Worm (Caenorhabditis elegans) whole organism, mixed stage, embryonic: ENCODE measurements around the gene T26H5.4.
A peak's percentile ranks its signal among the peaks of the same experiment; 100 is the strongest.

Source experiments
- M03D4.4 ChIP-seq: sonication (generic microtip); optimal IDR thresholded peaks from 2 replicates; lab custom pipeline; 2017; ENCODE audit warnings: mild to moderate bottlenecking, missing genetic modification characterization, missing compliant biosample characterization
- bed-3 ChIP-seq: fragments of 200-800 bp; sonication (Bioruptor generic); optimal IDR thresholded peaks from 3 replicates; lab custom pipeline; 2018; ENCODE audit warnings: mild to moderate bottlenecking, missing genetic modification characterization, moderate library complexity, missing compliant biosample characterization
- blmp-1 ChIP-seq: fragments of 150-350 bp; optimal IDR thresholded peaks from 2 replicates; lab custom pipeline; 2014; ENCODE audit warnings: missing biosample characterization, missing genetic modification characterization
- ceh-39 ChIP-seq: fragments of 150-350 bp; optimal IDR thresholded peaks from 2 replicates; lab custom pipeline; 2014; ENCODE audit warnings: missing biosample characterization, missing genetic modification characterization
- ceh-43 ChIP-seq: fragments of 200-800 bp; sonication (Bioruptor generic); optimal IDR thresholded peaks from 2 replicates; lab custom pipeline; 2018; ENCODE audit warnings: mild to moderate bottlenecking, missing genetic modification characterization, moderate library complexity, missing compliant biosample characterization
- ces-1 ChIP-seq: fragments of 150-350 bp; optimal IDR thresholded peaks from 2 replicates; lab custom pipeline; 2014; ENCODE audit warnings: missing biosample characterization, missing genetic modification reagents, missing genetic modification characterization
- cnd-1 ChIP-seq: fragments of 200-800 bp; sonication (Bioruptor generic); optimal IDR thresholded peaks from 2 replicates; lab custom pipeline; 2018; ENCODE audit warnings: mild to moderate bottlenecking, missing genetic modification characterization, missing compliant biosample characterization
- drap-1 ChIP-seq: fragments of 200-800 bp; sonication (Bioruptor generic); optimal IDR thresholded peaks from 3 replicates; lab custom pipeline; 2018; ENCODE audit warnings: mild to moderate bottlenecking, missing genetic modification characterization, missing compliant biosample characterization
- elt-1 ChIP-seq: sonication (generic microtip); optimal IDR thresholded peaks from 2 replicates; lab custom pipeline; 2017; ENCODE audit warnings: missing genetic modification characterization, mild to moderate bottlenecking, missing compliant biosample characterization, antibody characterized with exemption, moderate library complexity, borderline replicate concordance; ENCODE audit not compliant: insufficient read depth
- flh-1 ChIP-seq: fragments of 200-800 bp; sonication (Bioruptor generic); optimal IDR thresholded peaks from 2 replicates; lab custom pipeline; 2018; ENCODE audit warnings: mild to moderate bottlenecking, missing genetic modification characterization, moderate library complexity, missing compliant biosample characterization
- ham-2 ChIP-seq: fragments of 200-800 bp; sonication (Bioruptor generic); optimal IDR thresholded peaks from 2 replicates; lab custom pipeline; 2018; ENCODE audit warnings: mild to moderate bottlenecking, missing genetic modification characterization, missing compliant biosample characterization
- hlh-1 ChIP-seq: fragments of 150-350 bp; optimal IDR thresholded peaks from 2 replicates; lab custom pipeline; 2014; ENCODE audit warnings: missing biosample characterization, missing genetic modification reagents, missing genetic modification characterization
- lin-13 ChIP-seq: fragments of 150-350 bp; optimal IDR thresholded peaks from 2 replicates; lab custom pipeline; 2014; ENCODE audit warnings: missing biosample characterization, missing genetic modification characterization
- lin-32 ChIP-seq: fragments of 200-800 bp; sonication (Bioruptor generic); optimal IDR thresholded peaks from 2 replicates; lab custom pipeline; 2018; ENCODE audit warnings: mild to moderate bottlenecking, missing genetic modification characterization, missing compliant biosample characterization
- lsy-2 ChIP-seq: fragments of 150-350 bp; optimal IDR thresholded peaks from 2 replicates; lab custom pipeline; 2014; ENCODE audit warnings: missing biosample characterization, missing genetic modification characterization
- mab-5 ChIP-seq: fragments of 150-350 bp; optimal IDR thresholded peaks from 2 replicates; lab custom pipeline; 2014; ENCODE audit warnings: missing biosample characterization, missing genetic modification characterization
- mls-2 ChIP-seq: sonication (generic microtip); optimal IDR thresholded peaks from 2 replicates; lab custom pipeline; 2016; ENCODE audit warnings: mild to moderate bottlenecking, missing genetic modification characterization, moderate library complexity, missing compliant biosample characterization
- nhr-2 ChIP-seq: fragments of 150-350 bp; optimal IDR thresholded peaks from 2 replicates; lab custom pipeline; 2014; ENCODE audit warnings: missing biosample characterization, missing genetic modification characterization
- nhr-237 ChIP-seq: fragments of 150-350 bp; optimal IDR thresholded peaks from 2 replicates; lab custom pipeline; 2014; ENCODE audit warnings: missing biosample characterization, missing genetic modification characterization
- nhr-28 ChIP-seq: fragments of 150-350 bp; optimal IDR thresholded peaks from 2 replicates; lab custom pipeline; 2014; ENCODE audit warnings: missing biosample characterization, missing genetic modification characterization
- nhr-76 ChIP-seq: sonication (generic microtip); optimal IDR thresholded peaks from 2 replicates; lab custom pipeline; 2017; ENCODE audit warnings: missing biosample characterization, missing genetic modification characterization
- pha-4 ChIP-seq: fragments of 150-350 bp; optimal IDR thresholded peaks from 2 replicates; lab custom pipeline; 2018; ENCODE audit warnings: missing biosample characterization, missing genetic modification reagents, missing genetic modification characterization
- sem-2 ChIP-seq: fragments of 200-800 bp; sonication (Bioruptor generic); optimal IDR thresholded peaks from 2 replicates; lab custom pipeline; 2018; ENCODE audit warnings: mild to moderate bottlenecking, missing genetic modification characterization, missing compliant biosample characterization
- snpc-4 ChIP-seq: fragments of 150-350 bp; optimal IDR thresholded peaks from 2 replicates; lab custom pipeline; 2014; ENCODE audit warnings: missing biosample characterization, missing genetic modification characterization
- sptf-1 ChIP-seq: sonication (generic microtip); optimal IDR thresholded peaks from 2 replicates; lab custom pipeline; 2017; ENCODE audit warnings: mild to moderate bottlenecking, missing genetic modification characterization, moderate library complexity, missing compliant biosample characterization
- unc-120 ChIP-seq: sonication (generic microtip); optimal IDR thresholded peaks from 2 replicates; lab custom pipeline; 2017; ENCODE audit warnings: missing genetic modification characterization, missing compliant biosample characterization; ENCODE audit not compliant: poor library complexity, severe bottlenecking
- unc-39 ChIP-seq: fragments of 150-350 bp; optimal IDR thresholded peaks from 2 replicates; lab custom pipeline; 2014; ENCODE audit warnings: missing biosample characterization, missing genetic modification characterization
- zip-8 ChIP-seq: fragments of 150-350 bp; optimal IDR thresholded peaks from 2 replicates; lab custom pipeline; 2014; ENCODE audit warnings: missing biosample characterization, missing genetic modification characterization
- ztf-11 ChIP-seq: fragments of 150-350 bp; optimal IDR thresholded peaks from 2 replicates; lab custom pipeline; 2014; ENCODE audit warnings: missing biosample characterization, missing genetic modification characterization

T26H5.4 gene

ce11 chrV:15484537-15484936, 36.0 kb upstream of the T26H5.4 start, which contains the start of gene C06B8.3:
C06B8.3 (minus strand) TSS chrV:15484637.
- TF ChIP-seq nhr-237 (no peak), ces-1 (GFP tag; lab: Kevin White, UChicago) (no peak), nhr-2 (no peak), nhr-28 (tag; lab: Kevin White, UChicago) (no peak), cnd-1 (tag; lab: Kevin White, UChicago) (no peak), sem-2 (no peak), mab-5 (tag; lab: Kevin White, UChicago) (no peak), unc-120 (no peak), blmp-1 (no peak), ceh-39 (tag; lab: Kevin White, UChicago) (no peak), ceh-43 (GFP tag; lab: Kevin White, UChicago) (no peak), flh-1 (GFP tag; lab: Kevin White, UChicago) (no peak)

ce11 chrV:15483563-15483962, 35.1 kb upstream of the T26H5.4 start:
- no peak for TF ChIP-seq lsy-2
- no peak for TF ChIP-seq ztf-11
- TF ChIP-seq zip-8 (tag; lab: Kevin White, UChicago), result no peak
- TF ChIP-seq nhr-2, result no peak
- TF ChIP-seq cnd-1 (tag; lab: Kevin White, UChicago), result no peak
- no peak for TF ChIP-seq ces-1 (GFP tag; lab: Kevin White, UChicago)
- no peak for TF ChIP-seq hlh-1 (tag; lab: Kevin White, UChicago)
- TF ChIP-seq M03D4.4 (tag; lab: Kevin White, UChicago), result no peak
- TF ChIP-seq ceh-39 (tag; lab: Kevin White, UChicago), result no peak
- no peak for TF ChIP-seq pha-4
- no peak for TF ChIP-seq snpc-4
- TF ChIP-seq elt-1 (tag; lab: Kevin White, UChicago), result no peak

- no peak for TF ChIP-seq ham-2
- no peak for TF ChIP-seq lin-13 (tag; lab: Kevin White, UChicago)
- TF ChIP-seq elt-1 (tag; lab: Kevin White, UChicago), result peak; percentile 61
Measured at ce11 chrV:15481374-15481773, 32.9 kb upstream of the T26H5.4 start, which contains the start of gene nhr-150. nhr-150 (minus strand) TSS chrV:15481465.

DNA sequence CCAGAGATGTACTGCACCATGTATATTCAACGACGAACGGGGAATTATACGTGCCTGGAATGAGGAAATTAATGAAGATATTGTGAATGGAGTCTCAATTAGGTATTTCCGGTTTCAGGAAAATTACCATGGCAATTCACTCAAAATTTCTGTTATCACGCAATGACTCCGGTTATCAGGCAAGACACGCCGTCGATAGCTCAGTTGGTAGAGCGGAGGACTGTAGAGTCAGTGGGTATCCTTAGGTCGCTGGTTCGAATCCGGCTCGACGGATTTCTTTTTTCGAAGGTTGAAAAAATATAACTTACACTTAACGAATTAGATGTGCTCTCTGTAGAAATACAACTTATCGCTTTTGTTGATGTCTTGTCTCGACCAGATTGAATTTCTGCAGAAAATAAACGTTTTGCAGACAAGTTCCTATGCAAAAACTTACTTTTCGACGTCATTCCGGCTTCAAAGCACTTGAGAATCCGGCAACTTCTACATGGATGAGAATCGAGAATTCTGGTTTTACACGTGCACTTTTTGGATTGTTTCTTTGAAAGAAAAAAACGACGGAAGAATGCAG, 32.1 kb upstream of the T26H5.4 start:
- TF ChIP-seq hlh-1 (tag; lab: Kevin White, UChicago) (no peak), mls-2 (tag; lab: Kevin White, UChicago) (no peak), ceh-43 (GFP tag; lab: Kevin White, UChicago) (no peak), mab-5 (tag; lab: Kevin White, UChicago) (no peak), cnd-1 (tag; lab: Kevin White, UChicago) (no peak), blmp-1 (no peak), ceh-39 (tag; lab: Kevin White, UChicago) (no peak), sptf-1 (tag; lab: Kevin White, UChicago) (no peak), M03D4.4 (tag; lab: Kevin White, UChicago) (no peak), sem-2 (no peak), unc-39 (tag; lab: Kevin White, UChicago) (no peak)

ce11 chrV:15479825-15480224, 31.3 kb upstream of the T26H5.4 start:
- TF ChIP-seq drap-1 (GFP tag; lab: Kevin White, UChicago), result no peak
- TF ChIP-seq nhr-237, result no peak
- TF ChIP-seq nhr-76 (tag; lab: Kevin White, UChicago), result no peak
- TF ChIP-seq lsy-2, result no peak
- no peak for TF ChIP-seq nhr-28 (tag; lab: Kevin White, UChicago)
- no peak for TF ChIP-seq hlh-1 (tag; lab: Kevin White, UChicago)
- no peak for TF ChIP-seq ceh-43 (GFP tag; lab: Kevin White, UChicago)
- TF ChIP-seq, all 35 proteins: peak for 0

DNA sequence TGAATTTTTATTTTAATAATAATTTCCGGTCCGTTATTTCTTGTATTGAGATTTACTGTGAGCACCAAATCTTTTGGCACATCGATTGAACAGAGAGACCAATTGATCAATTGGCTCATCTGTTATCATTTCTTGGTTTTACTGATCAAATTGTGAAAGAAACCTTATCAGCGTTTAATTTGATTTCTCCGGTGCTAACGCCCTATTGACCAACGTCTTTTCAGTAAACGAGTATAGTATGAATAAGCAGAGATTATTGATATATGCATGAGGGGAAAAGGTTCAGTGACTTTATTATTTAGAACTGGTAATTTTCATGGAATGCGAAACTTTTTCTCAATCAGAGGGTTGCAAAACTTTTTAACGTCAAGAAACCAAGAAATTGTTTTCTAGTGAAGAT, 30.6 kb upstream of the T26H5.4 start:
- TF ChIP-seq nhr-237 (no peak), sem-2 (no peak), bed-3 (GFP tag; lab: Kevin White, UChicago) (no peak), lin-13 (tag; lab: Kevin White, UChicago) (no peak), unc-39 (tag; lab: Kevin White, UChicago) (no peak), pha-4 (no peak), nhr-28 (tag; lab: Kevin White, UChicago) (no peak), lin-32 (GFP tag; lab: Kevin White, UChicago) (no peak), drap-1 (GFP tag; lab: Kevin White, UChicago) (no peak), M03D4.4 (tag; lab: Kevin White, UChicago) (no peak), lsy-2 (no peak), mab-5 (tag; lab: Kevin White, UChicago) (no peak), ztf-11 (no peak), mls-2 (tag; lab: Kevin White, UChicago) (no peak)
